Worm (Caenorhabditis elegans): ENCODE data around the gene C06C6.7.

- TF ChIP-seq skn-1 (tag; optimal IDR thresholded peaks at IDR 0.05) (no peak), daf-12 (tag; optimal IDR thresholded peaks at IDR 0.05) (no peak), ZK546.5 (tag; optimal IDR thresholded peaks at IDR 0.05) (no peak), nhr-237 (tag; optimal IDR thresholded peaks at IDR 0.05) (no peak), zag-1 (tag; optimal IDR thresholded peaks at IDR 0.05) (no peak), nfya-1 (tag; optimal IDR thresholded peaks at IDR 0.05; ENCODE audit: insufficient read depth) (no peak), ztf-11 (tag; optimal IDR thresholded peaks at IDR 0.05) (no peak)
Measured at ce11 chrV:15978232-15978764, 13.7 kb upstream of the C06C6.7 start, which contains the start of gene oac-20.

Measured in whole organism, L3 larva.